Worm (Caenorhabditis elegans) whole organism, L4 larva: Measurements from ENCODE around the gene ins-35.

Source experiments
- R02D3.7 ChIP-seq: fragments of 150-350 bp; sonication (generic microtip); optimal IDR thresholded peaks from 3 replicates; lab custom pipeline; 2014; ENCODE audit warnings: missing biosample characterization, missing genetic modification characterization
- aha-1 ChIP-seq: fragments of 150-350 bp; peaks from one replicate; lab custom pipeline; 2014; ENCODE audit warnings: missing biosample characterization, missing genetic modification characterization
- aly-2 ChIP-seq: sonication (generic microtip); optimal IDR thresholded peaks from 2 replicates; lab custom pipeline; 2018; ENCODE audit warnings: missing biosample characterization, missing genetic modification characterization
- dpl-1 ChIP-seq: fragments of 150-350 bp; optimal IDR thresholded peaks from 2 replicates; lab custom pipeline; 2014; ENCODE audit warnings: missing biosample characterization, missing genetic modification reagents, missing genetic modification characterization
- mxl-3 ChIP-seq: fragments of 200-800 bp; sonication (Bioruptor generic); optimal IDR thresholded peaks from 2 replicates; lab custom pipeline; 2018; ENCODE audit warnings: mild to moderate bottlenecking, missing genetic modification characterization, missing compliant biosample characterization
- nhr-6 ChIP-seq: fragments of 150-350 bp; optimal IDR thresholded peaks from 2 replicates; lab custom pipeline; 2014; ENCODE audit warnings: missing biosample characterization, missing genetic modification characterization
- unc-62 ChIP-seq, 3 experiments: fragments of 150-350 bp in 1 of 3; sonication (generic microtip); optimal IDR thresholded peaks in 2 of 3; peaks in 1 of 3; 1 replicate in 1 of 3; 2 replicates in 2 of 3; lab custom pipeline; 2014 to 2017; ENCODE audit warnings: missing biosample characterization in 3 of 3, missing genetic modification characterization in 3 of 3, missing genetic modification reagents in 3 of 3, missing genotype in 1 of 3

DNA sequence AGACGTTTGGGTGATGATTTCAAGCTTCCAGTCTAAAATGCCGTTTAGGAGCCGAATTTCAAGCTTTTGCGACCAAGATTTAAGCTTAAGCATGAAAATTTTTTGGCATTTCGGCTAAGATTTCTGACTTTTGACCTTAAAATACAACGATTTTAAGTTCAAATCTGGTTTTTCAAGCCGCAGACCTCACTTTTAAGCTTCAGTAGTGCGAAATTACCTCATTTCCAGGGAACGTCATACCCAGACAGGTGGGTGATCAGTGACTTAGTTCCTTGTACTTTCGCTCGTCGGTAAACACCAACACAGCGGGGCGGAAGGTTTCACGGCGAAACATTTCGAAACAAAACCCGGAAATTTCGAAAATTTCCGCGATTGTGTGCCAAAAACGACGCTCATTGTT, 41.0 kb downstream of the ins-35 start:
- TF ChIP-seq dpl-1 (GFP tag; lab: Kevin White, UChicago) (no peak), mxl-3 (GFP tag; lab: Kevin White, UChicago) (no peak), aly-2 (tag; lab: Kevin White, UChicago) (no peak), R02D3.7 (tag; lab: Kevin White, UChicago) (no peak), unc-62 (GFP tag; optimal IDR thresholded peaks at IDR 0.05 in 1 of 2; lab: Kevin White, UChicago) (no peak), unc-62 (tag; optimal IDR thresholded peaks at IDR 0.05; lab: Kevin White, UChicago) (no peak), aha-1 (peak; percentile 75), nhr-6 (tag; lab: Kevin White, UChicago) (no peak)
